Worm (Caenorhabditis elegans): ENCODE results near the gene nep-1.

nep-1 gene

DNA sequence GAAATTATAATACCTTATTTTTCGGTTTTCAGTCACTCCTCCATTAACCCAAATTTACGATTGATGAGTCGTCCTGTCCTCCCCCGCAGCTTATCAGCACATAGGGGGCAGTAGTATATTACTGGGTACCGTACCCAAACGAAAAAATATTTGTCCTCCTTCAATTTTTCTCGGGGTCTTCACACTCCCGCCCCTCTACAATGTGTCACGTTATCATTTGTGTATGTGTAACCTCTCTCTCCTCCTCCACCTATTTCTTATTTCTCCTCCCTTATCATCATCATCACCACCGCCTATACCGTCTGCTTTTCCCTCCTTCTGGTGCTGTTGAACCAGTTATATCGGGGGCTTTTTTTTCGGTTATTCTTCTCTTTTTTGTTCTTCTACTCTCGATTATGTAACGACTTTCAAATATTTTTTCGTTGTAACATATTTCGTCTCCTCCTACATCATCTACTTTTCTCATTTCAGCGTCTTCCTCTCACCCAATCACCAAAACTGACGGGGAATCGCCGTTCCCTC lies 10.6 kb downstream of the nep-1 start, which contains the start of gene ghi-1:
Gene ghi-1, plus strand, starts transcription at position 472 of the 522 bp plus-strand sequence.
- no peak for TF ChIP-seq ztf-11 (tag; optimal IDR thresholded peaks at IDR 0.05)
- no peak for TF ChIP-seq fkh-10 (GFP tag; optimal IDR thresholded peaks at IDR 0.05)
- peak; percentile 2 for TF ChIP-seq nhr-43 (tag; optimal IDR thresholded peaks at IDR 0.05; ENCODE audit: poor library complexity, severe bottlenecking)
- no peak for TF ChIP-seq mdl-1 (tag; optimal IDR thresholded peaks at IDR 0.05)
- no peak for TF ChIP-seq nhr-23 (tag; optimal IDR thresholded peaks at IDR 0.05)
- TF ChIP-seq nhr-237 (tag; optimal IDR thresholded peaks at IDR 0.05), result no peak
- TF ChIP-seq elt-2 (tag; optimal IDR thresholded peaks at IDR 0.05), result peak; percentile 75
- TF ChIP-seq fos-1 (tag; optimal IDR thresholded peaks at IDR 0.05), result no peak
- TF ChIP-seq nhr-76 (tag; optimal IDR thresholded peaks at IDR 0.05), result no peak
- TF ChIP-seq nhr-25 (tag; optimal IDR thresholded peaks at IDR 0.05), result peak; percentile 27
- TF ChIP-seq pha-4 (tag; optimal IDR thresholded peaks at IDR 0.05), result peak; percentile 8
- TF ChIP-seq pqm-1 (tag; optimal IDR thresholded peaks at IDR 0.05), result peak; percentile 29
- peak; percentile 40 for TF ChIP-seq nfya-1 (tag; optimal IDR thresholded peaks at IDR 0.05; ENCODE audit: insufficient read depth)
- peak; percentile 17 for TF ChIP-seq skn-1 (tag; optimal IDR thresholded peaks at IDR 0.05)

DNA sequence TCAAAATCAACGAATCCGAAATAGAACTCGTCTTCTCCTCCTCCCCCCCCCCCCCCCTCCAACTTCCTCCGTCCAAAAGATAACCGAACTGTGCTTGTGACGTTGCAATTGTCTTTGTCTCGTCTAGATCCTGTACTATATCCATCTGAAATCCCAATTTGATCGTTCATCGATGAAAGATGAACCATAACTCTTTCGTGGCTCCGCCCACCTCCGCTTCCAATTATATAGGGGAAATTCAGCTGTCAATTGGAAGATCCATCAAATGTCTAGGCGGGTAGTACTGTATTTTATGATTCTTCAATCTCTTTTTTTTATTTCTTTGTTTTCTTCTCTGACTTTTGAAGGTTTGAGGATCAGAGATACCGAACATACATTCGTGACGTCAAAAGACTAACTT lies 11.6 kb downstream of the nep-1 start:
- TF ChIP-seq nhr-43 (tag; optimal IDR thresholded peaks at IDR 0.05; ENCODE audit: poor library complexity, severe bottlenecking) (peak; percentile 51), ama-1 (optimal IDR thresholded peaks at IDR 0.05) (no peak)

- TF ChIP-seq nhr-11 (tag; optimal IDR thresholded peaks at IDR 0.05) (no peak), pha-4 (tag; optimal IDR thresholded peaks at IDR 0.05) (no peak), ZK546.5 (tag; optimal IDR thresholded peaks at IDR 0.05) (no peak), sea-2 (GFP tag; optimal IDR thresholded peaks at IDR 0.05) (no peak), nfya-1 (tag; optimal IDR thresholded peaks at IDR 0.05; ENCODE audit: insufficient read depth) (no peak), jun-1 (tag; optimal IDR thresholded peaks at IDR 0.05) (no peak), nhr-67 (tag; optimal IDR thresholded peaks at IDR 0.05) (no peak), fos-1 (tag; optimal IDR thresholded peaks at IDR 0.05) (no peak), nhr-25 (tag; optimal IDR thresholded peaks at IDR 0.05) (no peak), egl-27 (tag; optimal IDR thresholded peaks at IDR 0.05) (no peak), hmg-11 (tag; optimal IDR thresholded peaks at IDR 0.05) (no peak)
These were observed 12.4 kb downstream of the nep-1 start for ce11 chrII:11644535-11644934.

DNA sequence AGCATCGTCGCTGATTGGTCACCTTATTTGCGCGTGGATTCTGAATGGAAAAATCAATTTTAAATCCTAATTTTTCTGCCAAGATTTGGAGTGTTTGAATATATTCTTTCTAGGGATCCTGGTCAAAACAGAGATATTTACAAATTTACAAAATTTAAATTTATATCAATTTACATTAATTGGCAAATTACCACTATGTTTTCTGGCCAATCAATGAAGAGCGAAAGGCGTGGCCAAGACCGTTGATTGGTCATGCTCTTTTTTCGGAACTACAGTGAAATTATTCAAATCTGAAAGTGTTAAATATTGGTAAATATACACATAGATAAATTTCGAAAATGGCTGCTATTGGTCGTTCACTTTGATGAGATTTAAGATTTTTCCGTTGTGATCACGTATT lies 14.2 kb downstream of the nep-1 start:
- TF ChIP-seq nhr-25 (tag; optimal IDR thresholded peaks at IDR 0.05) (no peak), nfya-1 (tag; optimal IDR thresholded peaks at IDR 0.05; ENCODE audit: insufficient read depth) (peak; percentile 67)

ce11 chrII:11642025-11642424 lies 15.0 kb downstream of the nep-1 start:
- no peak for TF ChIP-seq sea-2 (GFP tag; optimal IDR thresholded peaks at IDR 0.05)
- peak; percentile 48 for TF ChIP-seq tbx-2 (tag; optimal IDR thresholded peaks at IDR 0.05)
- no peak for TF ChIP-seq snpc-4 (tag; optimal IDR thresholded peaks at IDR 0.05)
- TF ChIP-seq nhr-25 (tag; optimal IDR thresholded peaks at IDR 0.05), result peak; percentile 39
- TF ChIP-seq lin-15B (tag; optimal IDR thresholded peaks at IDR 0.05), result no peak
- TF ChIP-seq ama-1 (optimal IDR thresholded peaks at IDR 0.05), result peak; percentile 17
- TF ChIP-seq nfya-1 (tag; optimal IDR thresholded peaks at IDR 0.05; ENCODE audit: insufficient read depth), result peak; percentile 20
- TF ChIP-seq nhr-43 (tag; optimal IDR thresholded peaks at IDR 0.05; ENCODE audit: poor library complexity, severe bottlenecking), result peak; percentile 64
- TF ChIP-seq nhr-23 (tag; optimal IDR thresholded peaks at IDR 0.05), result peak; percentile 51
- no peak for TF ChIP-seq unc-62 (GFP tag; optimal IDR thresholded peaks at IDR 0.05)
- TF ChIP-seq ceh-16 (tag; optimal IDR thresholded peaks at IDR 0.05), result no peak

- TF ChIP-seq R02D3.7 (tag; optimal IDR thresholded peaks at IDR 0.05) (no peak), hmg-11 (tag; optimal IDR thresholded peaks at IDR 0.05) (no peak), nhr-25 (tag; optimal IDR thresholded peaks at IDR 0.05) (no peak), sea-2 (GFP tag; optimal IDR thresholded peaks at IDR 0.05) (no peak), egl-27 (tag; optimal IDR thresholded peaks at IDR 0.05) (no peak), egl-5 (tag; optimal IDR thresholded peaks at IDR 0.05) (no peak), pqm-1 (tag; optimal IDR thresholded peaks at IDR 0.05) (no peak), unc-39 (tag; optimal IDR thresholded peaks at IDR 0.05) (no peak), elt-1 (tag; optimal IDR thresholded peaks at IDR 0.05) (no peak), zag-1 (tag; optimal IDR thresholded peaks at IDR 0.05) (no peak), ceh-9 (tag; optimal IDR thresholded peaks at IDR 0.05) (no peak)
These were observed 19.2 kb downstream of the nep-1 start for ce11 chrII:11637817-11638216.

Measured in whole organism, L3 larva.